Worm (Caenorhabditis elegans) whole organism, late embryonic: Measurements from ENCODE around the gene Y46C8AL.11.

Source experiments
- ama-1 ChIP-seq: fragments of 150-350 bp; optimal IDR thresholded peaks from 2 replicates; lab custom pipeline; 2014
- pag-3 ChIP-seq: sonication (generic microtip); optimal IDR thresholded peaks from 2 replicates; lab custom pipeline; 2016; ENCODE audit warnings: missing compliant biosample characterization, missing genetic modification characterization, borderline replicate concordance
- pqm-1 ChIP-seq: sonication (generic microtip); optimal IDR thresholded peaks from 2 replicates; lab custom pipeline; 2016; ENCODE audit warnings: missing genetic modification characterization, missing compliant biosample characterization

- TF ChIP-seq pqm-1: no peak
- no peak for TF ChIP-seq pag-3
- TF ChIP-seq ama-1 (lab: Kevin White, UChicago): no peak
Observed at ce11 chrIV:3963498-3963897, 20.4 kb downstream of the Y46C8AL.11 start.
